Fruit fly (Drosophila melanogaster): ENCODE measurements around the gene CG42780.

Gene CG42780

dm6 chrX:7332493-7332892 is 502 bp upstream of the CG42780 start (continued):
- TF ChIP-seq CG12391 (tag; optimal IDR thresholded peaks at IDR 0.05) (peak; percentile 54), HLH3B (GFP tag; IDR thresholded peaks at IDR 0.05) (peak; percentile 38; the same call in 1 of the 2 replicates), ems (GFP tag; optimal IDR thresholded peaks at IDR 0.05) (peak; percentile 68), CG14441 (GFP tag; IDR thresholded peaks at IDR 0.05) (peak; percentile 62), danr (GFP tag; IDR thresholded peaks at IDR 0.05) (no peak), HHEX (GFP tag; optimal IDR thresholded peaks at IDR 0.05) (peak; percentile 67), CG7556 (GFP tag; optimal IDR thresholded peaks at IDR 0.05) (peak; percentile 33), CG15011 (GFP tag; optimal IDR thresholded peaks at IDR 0.05) (peak; percentile 21), Lpt (GFP tag; optimal IDR thresholded peaks at IDR 0.05) (no peak), CG14860 (GFP tag; IDR thresholded peaks at IDR 0.05; ENCODE audit: partially characterized antibody) (no peak), Xbp1 (GFP tag; optimal IDR thresholded peaks at IDR 0.05) (peak; percentile 59), CG10959 (GFP tag; IDR thresholded peaks at IDR 0.05) (no peak), CG7357 (GFP tag; IDR thresholded peaks at IDR 0.05) (peak; percentile 39; the same call in 1 of the 3 replicates), pnt (GFP tag; optimal IDR thresholded peaks at IDR 0.05) (peak; percentile 45), sisA (GFP tag; IDR thresholded peaks at IDR 0.05) (0 out of 2 replicates have a peak, but pooled peaks have one; percentile 47), Max (GFP tag; optimal IDR thresholded peaks at IDR 0.05) (peak; percentile 34), E2f1 (GFP tag; IDR thresholded peaks at IDR 0.05) (peak; percentile 46), CG8089 (GFP tag; optimal IDR thresholded peaks at IDR 0.05) (peak; percentile 60), CG2116 (GFP tag; optimal IDR thresholded peaks at IDR 0.05) (peak; percentile 12), rib (GFP tag; IDR thresholded peaks at IDR 0.05) (peak; percentile 68), CG13894 (tag; optimal IDR thresholded peaks at IDR 0.05) (peak; percentile 55), CG3163 (GFP tag; optimal IDR thresholded peaks at IDR 0.05) (peak; percentile 35), cwo (GFP tag; optimal IDR thresholded peaks at IDR 0.05) (peak; percentile 75), crc (GFP tag; optimal IDR thresholded peaks at IDR 0.05) (peak; percentile 60), trh (GFP tag; optimal IDR thresholded peaks at IDR 0.05) (peak; percentile 5), Xrp1 (GFP tag; IDR thresholded peaks at IDR 0.05) (peak; percentile 58; the same call in 1 of the 2 replicates), crol (GFP tag; IDR thresholded peaks at IDR 0.05) (no peak), Sin3A (optimal IDR thresholded peaks at IDR 0.05) (no peak), BEAF-32 (GFP tag; optimal IDR thresholded peaks at IDR 0.05) (no peak), Blimp-1 (GFP tag; optimal IDR thresholded peaks at IDR 0.05) (peak; percentile 46), emc (GFP tag; optimal IDR thresholded peaks at IDR 0.05) (peak; percentile 32), CG3281 (GFP tag; optimal IDR thresholded peaks at IDR 0.05) (peak; percentile 80), dmrt11E (tag; optimal IDR thresholded peaks at IDR 0.05) (peak; percentile 23), lbe (GFP tag; optimal IDR thresholded peaks at IDR 0.05) (no peak), ftz-f1 (GFP tag; optimal IDR thresholded peaks at IDR 0.05) (peak; percentile 41), CG11093 (GFP tag; IDR thresholded peaks at IDR 0.05) (no peak), CG12744 (GFP tag; optimal IDR thresholded peaks at IDR 0.05) (peak; percentile 74), Nf-YA (GFP tag; IDR thresholded peaks at IDR 0.05) (no peak), Gug (GFP tag; IDR thresholded peaks at IDR 0.05) (peak; percentile 51; the same call in 2 of the 4 replicates), nom (GFP tag; optimal IDR thresholded peaks at IDR 0.05) (no peak), CG6791 (GFP tag; IDR thresholded peaks at IDR 0.05; ENCODE audit: partially characterized antibody) (no peak), sob (GFP tag; IDR thresholded peaks at IDR 0.05) (peak; percentile 62), CG33557 (GFP tag; optimal IDR thresholded peaks at IDR 0.05) (no peak), gcm2 (GFP tag; optimal IDR thresholded peaks at IDR 0.05) (no peak), fd102C (GFP tag; optimal IDR thresholded peaks at IDR 0.05) (no peak), CG4730 (GFP tag; IDR thresholded peaks at IDR 0.05) (peak; percentile 61), bigmax (GFP tag; optimal IDR thresholded peaks at IDR 0.05) (no peak), Hr51 (GFP tag; optimal IDR thresholded peaks at IDR 0.05) (peak; percentile 55 to 71), CG10543 (GFP tag; optimal IDR thresholded peaks at IDR 0.05) (peak; percentile 38), CG12299 (tag; optimal IDR thresholded peaks at IDR 0.05) (no peak), ap (GFP tag; IDR thresholded peaks at IDR 0.05) (0 out of 2 replicates have a peak, but pooled peaks have one; percentile 7)
